Fruit fly (Drosophila melanogaster) whole organism, prepupa: ENCODE measurements around the gene CG12065.

Experiments used
- Blimp-1 ChIP-seq: fragments of 200-800 bp; sonication (Bioruptor generic); optimal IDR thresholded peaks from 3 replicates; lab custom pipeline; 2017; ENCODE audit warnings: missing biosample characterization, missing genetic modification characterization, mild to moderate bottlenecking, moderate library complexity, missing genetic modification reagents
- CG10669 ChIP-seq: fragments of 200-800 bp; sonication (Bioruptor generic); optimal IDR thresholded peaks from 3 replicates; lab custom pipeline; 2018; ENCODE audit warnings: missing biosample characterization, mild to moderate bottlenecking, missing genetic modification characterization, moderate library complexity
- CG11294 ChIP-seq: fragments of 200-800 bp; sonication (Bioruptor generic); IDR thresholded peaks from 2 replicates; pipeline ENCODE4 v1.3.6; 2022; ENCODE audit warnings: missing biosample characterization, missing genetic modification characterization
- CG11762 ChIP-seq: fragments of 200-800 bp; sonication (Bioruptor generic); optimal IDR thresholded peaks from 3 replicates; lab custom pipeline; 2016; ENCODE audit warnings: missing biosample characterization, missing genetic modification characterization; ENCODE audit not compliant: insufficient read depth
- CG15336 ChIP-seq: fragments of 200-800 bp; sonication (Bioruptor generic); IDR thresholded peaks from 2 replicates; pipeline ENCODE4 v1.3.6; 2022; ENCODE audit warnings: missing biosample characterization, missing genetic modification characterization
- CG1621 ChIP-seq: fragments of 200-800 bp; sonication (Bioruptor generic); optimal IDR thresholded peaks from 3 replicates; lab custom pipeline; 2018; ENCODE audit warnings: missing biosample characterization, mild to moderate bottlenecking, missing genetic modification characterization
- CG16779 ChIP-seq: fragments of 200-800 bp; sonication (Bioruptor generic); optimal IDR thresholded peaks from 3 replicates; lab custom pipeline; 2017; ENCODE audit warnings: missing biosample characterization, mild to moderate bottlenecking, missing genetic modification characterization
- CG3032 ChIP-seq: fragments of 200-800 bp; optimal IDR thresholded peaks from 2 replicates; lab custom pipeline; 2019; ENCODE audit warnings: missing biosample characterization, mild to moderate bottlenecking, missing genetic modification characterization, moderate library complexity
- CG31627 ChIP-seq: fragments of 200-800 bp; sonication (Bioruptor generic); optimal IDR thresholded peaks from 3 replicates; lab custom pipeline; 2016; ENCODE audit warnings: missing biosample characterization, missing genetic modification characterization
- CG32006 ChIP-seq: fragments of 200-800 bp; sonication (Bioruptor generic); optimal IDR thresholded peaks from 3 replicates; lab custom pipeline; 2017; ENCODE audit warnings: missing biosample characterization, mild to moderate bottlenecking, missing genetic modification characterization
- CG34406 ChIP-seq: fragments of 200-800 bp; sonication (Bioruptor generic); optimal IDR thresholded peaks from 3 replicates; lab custom pipeline; 2016; ENCODE audit warnings: missing biosample characterization, missing genetic modification characterization
- CG3919 ChIP-seq: fragments of 200-800 bp; sonication (Bioruptor generic); optimal IDR thresholded peaks from 3 replicates; lab custom pipeline; 2016; ENCODE audit warnings: missing biosample characterization, missing genetic modification characterization
- CG4318 ChIP-seq: fragments of 200-800 bp; sonication (Bioruptor generic); optimal IDR thresholded peaks from 3 replicates; lab custom pipeline; 2017; ENCODE audit warnings: missing biosample characterization, mild to moderate bottlenecking, missing genetic modification characterization
- CG6163 ChIP-seq: fragments of 200-800 bp; sonication (Bioruptor generic); IDR thresholded peaks from 3 replicates; pipeline ENCODE4 v1.3.6; 2022; ENCODE audit warnings: missing biosample characterization, missing genetic modification characterization
- CG6276 ChIP-seq: fragments of 200-800 bp; sonication (Bioruptor generic); optimal IDR thresholded peaks from 2 replicates; lab custom pipeline; 2017; ENCODE audit warnings: missing biosample characterization, mild to moderate bottlenecking, missing genetic modification characterization
- CG6792 ChIP-seq: fragments of 200-800 bp; sonication (Bioruptor generic); optimal IDR thresholded peaks from 3 replicates; lab custom pipeline; 2016; ENCODE audit warnings: missing biosample characterization, missing genetic modification characterization
- CG6808 ChIP-seq: fragments of 200-800 bp; sonication (Bioruptor generic); optimal IDR thresholded peaks from 3 replicates; lab custom pipeline; 2017; ENCODE audit warnings: missing biosample characterization, missing genetic modification characterization, mild to moderate bottlenecking, moderate library complexity, missing genetic modification reagents
- CG6854 ChIP-seq: fragments of 200-800 bp; sonication (Bioruptor generic); optimal IDR thresholded peaks from 2 replicates; lab custom pipeline; 2017; ENCODE audit warnings: missing biosample characterization, mild to moderate bottlenecking, missing genetic modification characterization
- CG7368 ChIP-seq: fragments of 200-800 bp; sonication (Bioruptor generic); optimal IDR thresholded peaks from 3 replicates; lab custom pipeline; 2016; ENCODE audit warnings: missing biosample characterization, missing genetic modification characterization
- CG8119 ChIP-seq: fragments of 200-800 bp; sonication (Bioruptor generic); IDR thresholded peaks from 3 replicates; pipeline ENCODE4 v1.3.6; 2022; ENCODE audit warnings: missing biosample characterization, missing genetic modification characterization
- CG8319 ChIP-seq: fragments of 200-800 bp; sonication (Bioruptor generic); optimal IDR thresholded peaks from 3 replicates; lab custom pipeline; 2016; ENCODE audit warnings: missing biosample characterization, missing genetic modification characterization
- CG8632 ChIP-seq: fragments of 200-800 bp; sonication (Bioruptor generic); optimal IDR thresholded peaks from 3 replicates; lab custom pipeline; 2016; ENCODE audit warnings: missing biosample characterization, missing genetic modification characterization
- CG9139 ChIP-seq: fragments of 200-800 bp; sonication (Bioruptor generic); optimal IDR thresholded peaks from 3 replicates; lab custom pipeline; 2017; ENCODE audit warnings: missing biosample characterization, mild to moderate bottlenecking, missing genetic modification characterization
- Eip75B ChIP-seq: fragments of 200-800 bp; sonication (Bioruptor generic); optimal IDR thresholded peaks from 3 replicates; lab custom pipeline; 2016; ENCODE audit warnings: missing biosample characterization, missing genetic modification characterization
- Eip78C ChIP-seq: fragments of 200-800 bp; sonication (Bioruptor generic); peaks from one replicate; lab custom pipeline; 2016; ENCODE audit warnings: missing biosample characterization, missing genetic modification characterization
- Eip93F ChIP-seq: fragments of 200-800 bp; sonication (Bioruptor generic); optimal IDR thresholded peaks from 2 replicates; lab custom pipeline; 2016; ENCODE audit warnings: missing biosample characterization, mild to moderate bottlenecking, missing genetic modification characterization
- Ets21C ChIP-seq: fragments of 200-800 bp; sonication (Bioruptor generic); optimal IDR thresholded peaks from 3 replicates; lab custom pipeline; 2016; ENCODE audit warnings: missing biosample characterization, missing genetic modification characterization
- Ets96B ChIP-seq: fragments of 200-800 bp; optimal IDR thresholded peaks from 2 replicates; lab custom pipeline; 2019; ENCODE audit warnings: missing biosample characterization, mild to moderate bottlenecking, missing genetic modification characterization, moderate library complexity
- Gug ChIP-seq: fragments of 200-800 bp; sonication (Bioruptor generic); IDR thresholded peaks from 2 replicates; pipeline ENCODE4 v1.3.6; 2022; ENCODE audit warnings: missing biosample characterization, missing genetic modification characterization
- Hr39 ChIP-seq: fragments of 200-800 bp; sonication (Bioruptor generic); optimal IDR thresholded peaks from 2 replicates; lab custom pipeline; 2016; ENCODE audit warnings: missing biosample characterization, missing genetic modification characterization
- Hr4 ChIP-seq: fragments of 200-800 bp; sonication (Bioruptor generic); optimal IDR thresholded peaks from 3 replicates; lab custom pipeline; 2016; ENCODE audit warnings: missing biosample characterization, missing genetic modification characterization
- Lpt ChIP-seq: fragments of 200-800 bp; sonication (Bioruptor generic); optimal IDR thresholded peaks from 3 replicates; lab custom pipeline; 2016; ENCODE audit warnings: missing biosample characterization, missing genetic modification characterization
- Met ChIP-seq: fragments of 200-800 bp; sonication (Bioruptor generic); optimal IDR thresholded peaks from 3 replicates; lab custom pipeline; 2016; ENCODE audit warnings: missing biosample characterization, missing genetic modification characterization
- Smox ChIP-seq: fragments of 200-800 bp; sonication (Bioruptor generic); optimal IDR thresholded peaks from 3 replicates; lab custom pipeline; 2016; ENCODE audit warnings: missing biosample characterization, missing genetic modification characterization
- Sox102F ChIP-seq: fragments of 200-800 bp; sonication (Bioruptor generic); optimal IDR thresholded peaks from 2 replicates; lab custom pipeline; 2016; ENCODE audit warnings: missing biosample characterization, mild to moderate bottlenecking, missing genetic modification characterization
- Sox14 ChIP-seq: fragments of 200-800 bp; sonication (Bioruptor generic); optimal IDR thresholded peaks from 3 replicates; lab custom pipeline; 2016; ENCODE audit warnings: missing biosample characterization, missing genetic modification characterization
- achi ChIP-seq: fragments of 200-800 bp; sonication (Bioruptor generic); optimal IDR thresholded peaks from 3 replicates; lab custom pipeline; 2016; ENCODE audit warnings: missing biosample characterization, missing genetic modification characterization
- acj6 ChIP-seq: fragments of 200-800 bp; sonication (Bioruptor generic); optimal IDR thresholded peaks from 3 replicates; lab custom pipeline; 2016; ENCODE audit warnings: missing biosample characterization, missing genetic modification characterization
- cyc ChIP-seq: fragments of 200-800 bp; sonication (Bioruptor generic); optimal IDR thresholded peaks from 3 replicates; lab custom pipeline; 2016; ENCODE audit warnings: missing biosample characterization, missing genetic modification characterization
- dsx ChIP-seq: fragments of 200-800 bp; optimal IDR thresholded peaks from 3 replicates; lab custom pipeline; 2019; ENCODE audit warnings: missing biosample characterization, mild to moderate bottlenecking, missing genetic modification characterization, moderate library complexity; ENCODE audit not compliant: poor library complexity, severe bottlenecking
- eg ChIP-seq: fragments of 200-800 bp; sonication (Bioruptor generic); IDR thresholded peaks from 3 replicates; pipeline ENCODE4 v1.3.6; 2022; ENCODE audit warnings: missing biosample characterization, missing genetic modification characterization
- esn ChIP-seq: fragments of 200-800 bp; sonication (Bioruptor generic); optimal IDR thresholded peaks from 2 replicates; lab custom pipeline; 2016; ENCODE audit warnings: missing biosample characterization, mild to moderate bottlenecking, missing genetic modification characterization, moderate library complexity
- fd59A ChIP-seq: fragments of 200-800 bp; sonication (Bioruptor generic); optimal IDR thresholded peaks from 2 replicates; lab custom pipeline; 2017; ENCODE audit warnings: missing biosample characterization, mild to moderate bottlenecking, missing genetic modification characterization, missing genetic modification reagents
- fd85E ChIP-seq: fragments of 200-800 bp; sonication (Bioruptor generic); optimal IDR thresholded peaks from 3 replicates; lab custom pipeline; 2016; ENCODE audit warnings: missing biosample characterization, missing genetic modification characterization
- lz ChIP-seq: fragments of 200-800 bp; sonication (Bioruptor generic); optimal IDR thresholded peaks from 3 replicates; lab custom pipeline; 2016; ENCODE audit warnings: missing biosample characterization, missing genetic modification characterization
- net ChIP-seq: fragments of 200-800 bp; sonication (Bioruptor generic); optimal IDR thresholded peaks from 3 replicates; lab custom pipeline; 2016; ENCODE audit warnings: missing biosample characterization, missing genetic modification characterization
- pdm3 ChIP-seq: fragments of 200-800 bp; sonication (Bioruptor generic); optimal IDR thresholded peaks from 3 replicates; lab custom pipeline; 2016; ENCODE audit warnings: missing biosample characterization, missing genetic modification characterization
- spab ChIP-seq: fragments of 200-800 bp; sonication (Bioruptor generic); optimal IDR thresholded peaks from 2 replicates; lab custom pipeline; 2017; ENCODE audit warnings: missing biosample characterization, mild to moderate bottlenecking, missing genetic modification characterization, missing genetic modification reagents
- ss ChIP-seq, 2 experiments: fragments of 200-800 bp; sonication (Bioruptor generic); optimal IDR thresholded peaks; 2 replicates in 1 of 2; 3 replicates in 1 of 2; lab custom pipeline; 2017 to 2018; ENCODE audit warnings: mild to moderate bottlenecking in 2 of 2, missing biosample characterization in 2 of 2, missing genetic modification characterization in 2 of 2, moderate library complexity in 1 of 2
- svp ChIP-seq: fragments of 200-800 bp; sonication (Bioruptor generic); peaks from one replicate; lab custom pipeline; 2016; ENCODE audit warnings: missing biosample characterization, missing genetic modification characterization
- topi ChIP-seq: fragments of 200-800 bp; sonication (Bioruptor generic); optimal IDR thresholded peaks from 3 replicates; lab custom pipeline; 2016; ENCODE audit warnings: missing biosample characterization, missing genetic modification characterization

Gene CG12065

dm6 chrX:8592437-8593158 lies 18.5 kb downstream of the CG12065 start:
- TF ChIP-seq CG3032 (peak; percentile 15), CG9139 (peak; percentile 84), CG34406 (no peak), fd59A (GFP tag; lab: Kevin White, UChicago) (no peak), Met (GFP tag; lab: Kevin White, UChicago) (peak; percentile 36), CG11294 (GFP tag; lab: Robert Waterston, UW) (no peak), CG6163 (GFP tag; lab: Robert Waterston, UW) (peak; percentile 38; the same call in 2 of the 3 replicates), achi (GFP tag; lab: Kevin White, UChicago) (no peak), CG4318 (no peak), spab (peak; percentile 62), net (peak; percentile 48), CG6792 (GFP tag; lab: Kevin White, UChicago) (no peak), CG3919 (peak; percentile 44), CG8319 (GFP tag; lab: Kevin White, UChicago) (no peak), Sox102F (no peak), topi (GFP tag; lab: Kevin White, UChicago) (peak; percentile 34), CG31627 (GFP tag; lab: Kevin White, UChicago) (peak; percentile 9), CG6276 (peak; percentile 83), Smox (no peak), Hr39 (peak; percentile 9), Eip93F (no peak), ss (GFP tag; optimal IDR thresholded peaks at IDR 0.05; lab: Kevin White, UChicago) (peak; percentile 87 to 92), eg (peak; percentile 44; the same call in 1 of the 3 replicates), svp (GFP tag; lab: Kevin White, UChicago) (peak; percentile 74), CG6808 (GFP tag; lab: Kevin White, UChicago) (peak; percentile 85), fd85E (GFP tag; lab: Kevin White, UChicago) (no peak), Eip78C (peak; percentile 72), dsx (GFP tag; lab: Kevin White, UChicago) (peak; percentile 68), CG10669 (GFP tag; lab: Kevin White, UChicago) (peak; percentile 56), Ets96B (tag; lab: Kevin White, UChicago) (peak; percentile 2), pdm3 (GFP tag; lab: Kevin White, UChicago) (no peak), CG15336 (GFP tag; lab: Robert Waterston, UW) (no peak), Ets21C (peak; percentile 10), lz (GFP tag; lab: Kevin White, UChicago) (peak; percentile 21), Lpt (GFP tag; lab: Kevin White, UChicago) (peak; percentile 22), CG8632 (GFP tag; lab: Kevin White, UChicago) (no peak), Sox14 (peak; percentile 16), CG7368 (peak; percentile 31), CG6854 (GFP tag; lab: Kevin White, UChicago) (peak; percentile 47), Hr4 (GFP tag; lab: Kevin White, UChicago) (peak; percentile 38), acj6 (GFP tag; lab: Kevin White, UChicago) (no peak), Eip75B (GFP tag; lab: Kevin White, UChicago) (no peak), CG32006 (GFP tag; lab: Kevin White, UChicago) (peak; percentile 49), cyc (GFP tag; lab: Kevin White, UChicago) (peak; percentile 6), CG1621 (tag; lab: Kevin White, UChicago) (peak; percentile 65), Gug (GFP tag; lab: Robert Waterston, UW) (0 out of 2 replicates have a peak, but pooled peaks have one; percentile 18), CG16779 (tag; lab: Kevin White, UChicago) (peak; percentile 53), Blimp-1 (GFP tag; lab: Kevin White, UChicago) (no peak), CG11762 (no peak), esn (GFP tag; lab: Kevin White, UChicago) (peak; percentile 38), CG8119 (peak; percentile 54; the same call in 2 of the 3 replicates)
- TF ChIP-seq, all 60 proteins: peak for 33
